Worm (Caenorhabditis elegans) whole organism, L4/young adult: ENCODE results near the gene Y32B12C.1.

Source experiments
- W03F9.2 ChIP-seq: fragments of 150-350 bp; optimal IDR thresholded peaks from 2 replicates; lab custom pipeline; 2014; ENCODE audit warnings: missing biosample characterization, missing genetic modification characterization
- him-1 ChIP-seq: sonication (generic microtip); optimal IDR thresholded peaks from 2 replicates; lab custom pipeline; 2016; ENCODE audit warnings: missing genotype, missing genetic modification reagents, missing genetic modification characterization, missing compliant biosample characterization

- no peak for TF ChIP-seq W03F9.2 (tag; lab: Kevin White, UChicago)
- TF ChIP-seq him-1 (tag; lab: Kevin White, UChicago) = no peak
These were observed 13.2 kb upstream of the Y32B12C.1 start for ce11 chrV:16592947-16593791.
